Fruit fly (Drosophila melanogaster): ENCODE data around the gene Akap200.

Akap200 gene

dm6 chr2L:8471667-8472066 lies 56.2 kb downstream of the Akap200 start:
- TF ChIP-seq CG3919 (GFP tag; optimal IDR thresholded peaks at IDR 0.05), result peak; percentile 66
- TF ChIP-seq Hr39 (GFP tag; optimal IDR thresholded peaks at IDR 0.05), result peak; percentile 38
- TF ChIP-seq lz (GFP tag; optimal IDR thresholded peaks at IDR 0.05), result peak; percentile 40
- no peak for TF ChIP-seq fkh (GFP tag; optimal IDR thresholded peaks at IDR 0.05)
- peak; percentile 62 for TF ChIP-seq acj6 (GFP tag; optimal IDR thresholded peaks at IDR 0.05)
- peak; percentile 53 for TF ChIP-seq CG34406 (GFP tag; optimal IDR thresholded peaks at IDR 0.05)
- peak; percentile 24 for TF ChIP-seq vri (GFP tag; optimal IDR thresholded peaks at IDR 0.05)
- no peak for TF ChIP-seq CG11294 (GFP tag; IDR thresholded peaks at IDR 0.05)
- TF ChIP-seq Ets21C (GFP tag; optimal IDR thresholded peaks at IDR 0.05), result no peak
- TF ChIP-seq CG6808 (GFP tag; optimal IDR thresholded peaks at IDR 0.05), result peak; percentile 74
- no peak for TF ChIP-seq CG7368 (GFP tag; optimal IDR thresholded peaks at IDR 0.05)
- no peak for TF ChIP-seq Sox15 (GFP tag; optimal IDR thresholded peaks at IDR 0.05)
- TF ChIP-seq CG15336 (GFP tag; IDR thresholded peaks at IDR 0.05), result peak; percentile 77
- TF ChIP-seq CG6792 (GFP tag; optimal IDR thresholded peaks at IDR 0.05), result peak; percentile 35
- peak; percentile 79 for TF ChIP-seq CG3032 (tag; optimal IDR thresholded peaks at IDR 0.05)
- TF ChIP-seq Sox102F (GFP tag; optimal IDR thresholded peaks at IDR 0.05), result no peak
- peak; percentile 85 for TF ChIP-seq CG8119 (GFP tag; IDR thresholded peaks at IDR 0.05)
- TF ChIP-seq Hr38 (GFP tag; optimal IDR thresholded peaks at IDR 0.05), result no peak
- TF ChIP-seq fd59A (GFP tag; optimal IDR thresholded peaks at IDR 0.05), result peak; percentile 45
- TF ChIP-seq esn (GFP tag; optimal IDR thresholded peaks at IDR 0.05), result peak; percentile 48
- TF ChIP-seq CG6163 (GFP tag; IDR thresholded peaks at IDR 0.05), result peak; percentile 59; the same call in 2 of the 3 replicates
- TF ChIP-seq svp (GFP tag), result peak; percentile 72
- no peak for TF ChIP-seq CG6854 (GFP tag; optimal IDR thresholded peaks at IDR 0.05)
- TF ChIP-seq spab (GFP tag; optimal IDR thresholded peaks at IDR 0.05), result peak; percentile 51
- TF ChIP-seq CG11762 (GFP tag; optimal IDR thresholded peaks at IDR 0.05; ENCODE audit: insufficient read depth), result peak; percentile 36
- TF ChIP-seq dsx (GFP tag; optimal IDR thresholded peaks at IDR 0.05; ENCODE audit: poor library complexity, severe bottlenecking), result peak; percentile 65
- TF ChIP-seq Eip93F (GFP tag; optimal IDR thresholded peaks at IDR 0.05), result no peak
- peak; percentile 25 for TF ChIP-seq CG31627 (GFP tag; optimal IDR thresholded peaks at IDR 0.05)
- no peak for TF ChIP-seq Blimp-1 (GFP tag; optimal IDR thresholded peaks at IDR 0.05)
- peak; percentile 26; the same call in 1 of the 2 replicates for TF ChIP-seq Gug (GFP tag; IDR thresholded peaks at IDR 0.05)
- peak; percentile 49 for TF ChIP-seq Met (GFP tag; optimal IDR thresholded peaks at IDR 0.05)
- 0 out of 3 replicates have a peak, but pooled peaks have one; percentile 40 for TF ChIP-seq eg (GFP tag; IDR thresholded peaks at IDR 0.05)
- peak; percentile 65 for TF ChIP-seq OdsH (GFP tag; optimal IDR thresholded peaks at IDR 0.05)
- TF ChIP-seq CG11902 (GFP tag; optimal IDR thresholded peaks at IDR 0.05), result peak; percentile 1
- TF ChIP-seq cyc (GFP tag; optimal IDR thresholded peaks at IDR 0.05), result peak; percentile 6
- TF ChIP-seq Hr4 (GFP tag; optimal IDR thresholded peaks at IDR 0.05), result peak; percentile 66
- peak; percentile 61 for TF ChIP-seq CG10669 (GFP tag; optimal IDR thresholded peaks at IDR 0.05)
- TF ChIP-seq Smox (GFP tag; optimal IDR thresholded peaks at IDR 0.05), result peak; percentile 33
- peak; percentile 64 for TF ChIP-seq net (GFP tag; optimal IDR thresholded peaks at IDR 0.05)
- peak; percentile 47 for TF ChIP-seq CG8632 (GFP tag; optimal IDR thresholded peaks at IDR 0.05)
- peak; percentile 51 for TF ChIP-seq CG16779 (tag; optimal IDR thresholded peaks at IDR 0.05)
- TF ChIP-seq topi (GFP tag; optimal IDR thresholded peaks at IDR 0.05), result peak; percentile 36
- TF ChIP-seq fd85E (GFP tag; optimal IDR thresholded peaks at IDR 0.05), result no peak
- TF ChIP-seq Sox14 (GFP tag; optimal IDR thresholded peaks at IDR 0.05), result peak; percentile 53
- TF ChIP-seq CG10631 (GFP tag; optimal IDR thresholded peaks at IDR 0.05), result peak; percentile 70
- TF ChIP-seq Ets96B (tag; optimal IDR thresholded peaks at IDR 0.05), result peak; percentile 76
- peak; percentile 63 for TF ChIP-seq Lpt (GFP tag; optimal IDR thresholded peaks at IDR 0.05)
- TF ChIP-seq Eip78C (GFP tag), result peak; percentile 93
- no peak for TF ChIP-seq CG8319 (GFP tag; optimal IDR thresholded peaks at IDR 0.05)
- peak; percentile 54 to 57 for TF ChIP-seq ss (GFP tag; optimal IDR thresholded peaks at IDR 0.05)
- TF ChIP-seq CG6276 (GFP tag; optimal IDR thresholded peaks at IDR 0.05), result peak; percentile 64
- TF ChIP-seq CG32006 (GFP tag; optimal IDR thresholded peaks at IDR 0.05), result peak; percentile 81

Measured in whole organism, prepupa.